Fruit fly (Drosophila melanogaster) S2 (cell line): ENCODE measurements around the gene CG17134.

Experiments used
- CG8478 ChIP-seq: fragments of >200 bp; optimal IDR thresholded peaks from 2 replicates; lab custom pipeline; 2018
- CTCF ChIP-seq, 2 experiments: fragments of >200 bp; optimal IDR thresholded peaks; 2 replicates each; lab custom pipeline; 2018

- TF ChIP-seq CG8478 = no peak
- no peak for TF ChIP-seq CTCF (optimal IDR thresholded peaks at IDR 0.05; lab: Kevin White, UChicago)
These were observed 19.4 kb upstream of the CG17134 start, which contains the start of gene CG31869 for dm6 chr2L:10800877-10801719.
